Worm (Caenorhabditis elegans): Measurements from ENCODE around the gene E02H1.1.

- no peak for TF ChIP-seq ztf-11 (tag; optimal IDR thresholded peaks at IDR 0.05)
- no peak for TF ChIP-seq lsy-12 (tag; optimal IDR thresholded peaks at IDR 0.05)
- TF ChIP-seq daf-12 (tag; optimal IDR thresholded peaks at IDR 0.05): no peak
- TF ChIP-seq ZK546.5 (tag; optimal IDR thresholded peaks at IDR 0.05): no peak
- no peak for TF ChIP-seq ceh-28 (tag; optimal IDR thresholded peaks at IDR 0.05)
- no peak for TF ChIP-seq tbx-2 (tag; optimal IDR thresholded peaks at IDR 0.05)
- TF ChIP-seq unc-62 (GFP tag; optimal IDR thresholded peaks at IDR 0.05): no peak
- no peak for TF ChIP-seq mdl-1 (tag; optimal IDR thresholded peaks at IDR 0.05)
- no peak for TF ChIP-seq elt-2 (tag; optimal IDR thresholded peaks at IDR 0.05)
- TF ChIP-seq fkh-10 (GFP tag; optimal IDR thresholded peaks at IDR 0.05): no peak
- TF ChIP-seq nhr-237 (tag; optimal IDR thresholded peaks at IDR 0.05): no peak
Measured at ce11 chrII:9544386-9544785, 46.6 kb downstream of the E02H1.1 start, which contains the start of gene sra-7.
